Fruit fly (Drosophila melanogaster): ENCODE measurements around the gene Imp.
A peak's percentile ranks its signal among the peaks of the same experiment; 100 is the strongest.

The Imp gene

dm6 chrX:10738835-10739371, 85.2 kb downstream of the Imp start (continued):
- peak; percentile 94 for TF ChIP-seq sqz (GFP tag; optimal IDR thresholded peaks at IDR 0.05)
- no peak for TF ChIP-seq zf30C (GFP tag; optimal IDR thresholded peaks at IDR 0.05)
- TF ChIP-seq CG17359 (tag; optimal IDR thresholded peaks at IDR 0.05), result peak; percentile 53
- no peak for TF ChIP-seq CG3407 (GFP tag; optimal IDR thresholded peaks at IDR 0.05)
- TF ChIP-seq CG32532 (GFP tag; IDR thresholded peaks at IDR 0.05), result peak; percentile 50
- TF ChIP-seq lbe (GFP tag; optimal IDR thresholded peaks at IDR 0.05), result peak; percentile 31
- no peak for TF ChIP-seq Ets65A (GFP tag)
- peak; percentile 1 for TF ChIP-seq pb (GFP tag; optimal IDR thresholded peaks at IDR 0.05)
- TF ChIP-seq onecut (GFP tag; IDR thresholded peaks at IDR 0.05), result peak; percentile 25; the same call in 1 of the 2 replicates
- TF ChIP-seq abd-A (tag; optimal IDR thresholded peaks at IDR 0.05), result peak; percentile 39
- no peak for TF ChIP-seq Lhr (GFP tag; optimal IDR thresholded peaks at IDR 0.05)
- peak; percentile 85 for TF ChIP-seq Med (GFP tag)
- no peak for TF ChIP-seq vfl (GFP tag; optimal IDR thresholded peaks at IDR 0.05)
- TF ChIP-seq Doc2 (GFP tag; IDR thresholded peaks at IDR 0.05), result no peak
- no peak for TF ChIP-seq CG17802 (tag; optimal IDR thresholded peaks at IDR 0.05)
- peak; percentile 93 for TF ChIP-seq crol (GFP tag; IDR thresholded peaks at IDR 0.05)
- TF ChIP-seq CG9932 (GFP tag; IDR thresholded peaks at IDR 0.05), result 0 out of 2 replicates have a peak, but pooled peaks have one; percentile 10
- peak; percentile 46 for TF ChIP-seq Adf1 (GFP tag; IDR thresholded peaks at IDR 0.05)
- TF ChIP-seq pan (optimal IDR thresholded peaks at IDR 0.05), result no peak
- TF ChIP-seq pan (GFP tag; optimal IDR thresholded peaks at IDR 0.05 in 1 of 2, IDR thresholded peaks at IDR 0.05 in 1 of 2), result peak in 1 of 2 experiments; percentile 31
- TF ChIP-seq pros (GFP tag; optimal IDR thresholded peaks at IDR 0.05), result peak; percentile 64
- no peak for TF ChIP-seq CG17361 (GFP tag; IDR thresholded peaks at IDR 0.05)
- peak; percentile 9 for TF ChIP-seq CG15696 (tag; optimal IDR thresholded peaks at IDR 0.05)
- peak; percentile 8 for TF ChIP-seq CHES-1-like (GFP tag; optimal IDR thresholded peaks at IDR 0.05)
- TF ChIP-seq CG4404 (GFP tag; IDR thresholded peaks at IDR 0.05), result no peak
- TF ChIP-seq CG8359 (GFP tag; optimal IDR thresholded peaks at IDR 0.05; ENCODE audit: borderline replicate concordance), result no peak
- TF ChIP-seq CG10321 (GFP tag; IDR thresholded peaks at IDR 0.05), result peak; percentile 37; the same call in 1 of the 2 replicates
- TF ChIP-seq Fer2 (tag; optimal IDR thresholded peaks at IDR 0.05), result no peak
- TF ChIP-seq eyg (GFP tag; optimal IDR thresholded peaks at IDR 0.05), result peak; percentile 3
- peak; percentile 3 for TF ChIP-seq CG15011 (GFP tag; optimal IDR thresholded peaks at IDR 0.05)
- no peak for TF ChIP-seq ab (GFP tag; optimal IDR thresholded peaks at IDR 0.05)
- no peak for TF ChIP-seq ems (GFP tag; optimal IDR thresholded peaks at IDR 0.05)
- TF ChIP-seq scrt (GFP tag; optimal IDR thresholded peaks at IDR 0.05), result no peak
- TF ChIP-seq zen2 (GFP tag; IDR thresholded peaks at IDR 0.05; ENCODE audit: partially characterized antibody), result peak; percentile 23; the same call in 2 of the 3 replicates
- TF ChIP-seq CG10462 (GFP tag; optimal IDR thresholded peaks at IDR 0.05), result no peak
- peak; percentile 15 for TF ChIP-seq CG15514 (GFP tag; optimal IDR thresholded peaks at IDR 0.05)
- peak; percentile 30 for TF ChIP-seq CG6854 (GFP tag; optimal IDR thresholded peaks at IDR 0.05)
- TF ChIP-seq CG12744 (GFP tag; optimal IDR thresholded peaks at IDR 0.05), result no peak
- TF ChIP-seq Deaf1 (tag; optimal IDR thresholded peaks at IDR 0.05), result peak; percentile 15
- no peak for TF ChIP-seq org-1 (GFP tag; optimal IDR thresholded peaks at IDR 0.05)
- TF ChIP-seq CG17912 (GFP tag; optimal IDR thresholded peaks at IDR 0.05), result no peak
- TF ChIP-seq psq (GFP tag; optimal IDR thresholded peaks at IDR 0.05), result peak; percentile 27
- peak; percentile 27; the same call in 1 of the 3 replicates for TF ChIP-seq gce (GFP tag; IDR thresholded peaks at IDR 0.05)
- peak; percentile 11 for TF ChIP-seq sens (GFP tag)
